Fruit fly (Drosophila melanogaster) whole organism, embryonic: Measurements from ENCODE around the gene Usp8.

Experiments
- Abd-B ChIP-seq: fragments of 200-800 bp; sonication (Bioruptor generic); optimal IDR thresholded peaks from 2 replicates; lab custom pipeline; 2018; ENCODE audit warnings: missing biosample characterization, mild to moderate bottlenecking, missing genetic modification characterization, moderate library complexity
- Blimp-1 ChIP-seq: fragments of 200-800 bp; sonication (Bioruptor generic); optimal IDR thresholded peaks from 3 replicates; lab custom pipeline; 2018; ENCODE audit warnings: missing biosample characterization, missing genetic modification characterization, mild to moderate bottlenecking, moderate library complexity, missing genetic modification reagents
- Bteb2 ChIP-seq: fragments of 200-800 bp; sonication (Bioruptor generic); optimal IDR thresholded peaks from 2 replicates; lab custom pipeline; 2016; ENCODE audit warnings: missing biosample characterization, missing genetic modification characterization
- CG1024 ChIP-seq: fragments of 200-800 bp; sonication (Bioruptor generic); IDR thresholded peaks from 2 replicates; pipeline ENCODE4 v1.3.6; 2022; ENCODE audit warnings: missing biosample characterization, missing genetic modification characterization
- CG10654 ChIP-seq: fragments of 200-800 bp; sonication (Bioruptor generic); optimal IDR thresholded peaks from 2 replicates; lab custom pipeline; 2016; ENCODE audit warnings: missing biosample characterization, missing genetic modification characterization
- CG11093 ChIP-seq: fragments of 200-800 bp; sonication (Bioruptor generic); IDR thresholded peaks from 3 replicates; pipeline ENCODE4 v1.3.6; 2022; ENCODE audit warnings: missing biosample characterization, missing genetic modification characterization
- CG11456 ChIP-seq: fragments of 200-800 bp; sonication (Bioruptor generic); IDR thresholded peaks from 3 replicates; pipeline ENCODE4 v1.3.6; 2022; ENCODE audit warnings: missing biosample characterization, missing genetic modification characterization
- CG11723 ChIP-seq: fragments of 200-800 bp; sonication (Bioruptor generic); optimal IDR thresholded peaks from 2 replicates; lab custom pipeline; 2017; ENCODE audit warnings: missing biosample characterization, mild to moderate bottlenecking, missing genetic modification characterization
- CG12071 ChIP-seq: fragments of 200-800 bp; sonication (Bioruptor generic); optimal IDR thresholded peaks from 3 replicates; lab custom pipeline; 2018; ENCODE audit warnings: missing biosample characterization, mild to moderate bottlenecking, missing genetic modification characterization
- CG2120 ChIP-seq: fragments of 200-800 bp; sonication (Bioruptor generic); optimal IDR thresholded peaks from 3 replicates; lab custom pipeline; 2016; ENCODE audit warnings: missing biosample characterization, missing genetic modification characterization
- CG31224 ChIP-seq: fragments of 200-800 bp; sonication (Bioruptor generic); IDR thresholded peaks from 2 replicates; pipeline ENCODE4 v1.3.6; 2022; ENCODE audit warnings: missing biosample characterization, missing genetic modification characterization
- CG3995 ChIP-seq: fragments of 200-800 bp; sonication (Bioruptor generic); optimal IDR thresholded peaks from 3 replicates; lab custom pipeline; 2016; ENCODE audit warnings: missing biosample characterization, missing genetic modification characterization
- CG4707 ChIP-seq: fragments of 200-800 bp; sonication (Bioruptor generic); optimal IDR thresholded peaks from 2 replicates; lab custom pipeline; 2018; ENCODE audit warnings: missing biosample characterization, mild to moderate bottlenecking, missing genetic modification characterization, moderate library complexity
- CG5245 ChIP-seq: fragments of 200-800 bp; sonication (Bioruptor generic); optimal IDR thresholded peaks from 3 replicates; lab custom pipeline; 2016; ENCODE audit warnings: missing biosample characterization, missing genetic modification characterization
- CG5953 ChIP-seq: fragments of 200-800 bp; sonication (Bioruptor generic); IDR thresholded peaks from 2 replicates; pipeline ENCODE4 v1.3.6; 2022; ENCODE audit warnings: missing biosample characterization, missing genetic modification characterization
- CG6254 ChIP-seq: fragments of 200-800 bp; sonication (Bioruptor generic); optimal IDR thresholded peaks from 3 replicates; lab custom pipeline; 2017; ENCODE audit warnings: mild to moderate bottlenecking, missing biosample characterization, missing genetic modification reagents, missing genetic modification characterization
- CG6813 ChIP-seq: fragments of 200-800 bp; sonication (Bioruptor generic); optimal IDR thresholded peaks from 2 replicates; lab custom pipeline; 2017; ENCODE audit warnings: missing biosample characterization, missing genetic modification characterization, mild to moderate bottlenecking, moderate library complexity, missing genetic modification reagents
- CG6854 ChIP-seq: fragments of 200-800 bp; sonication (Bioruptor generic); optimal IDR thresholded peaks from 3 replicates; lab custom pipeline; 2017; ENCODE audit warnings: missing biosample characterization, mild to moderate bottlenecking, missing genetic modification characterization
- CG8359 ChIP-seq: fragments of 200-800 bp; sonication (Bioruptor generic); optimal IDR thresholded peaks from 2 replicates; lab custom pipeline; 2017; ENCODE audit warnings: missing biosample characterization, mild to moderate bottlenecking, missing genetic modification characterization, borderline replicate concordance
- E2f1 ChIP-seq: fragments of 200-800 bp; sonication (Bioruptor generic); IDR thresholded peaks from 2 replicates; pipeline ENCODE4 v1.3.6; 2022; ENCODE audit warnings: missing biosample characterization, missing genetic modification characterization
- HLH54F ChIP-seq: fragments of 200-800 bp; sonication (Bioruptor generic); optimal IDR thresholded peaks from 3 replicates; lab custom pipeline; 2016; ENCODE audit warnings: missing biosample characterization, missing genetic modification characterization
- Hey ChIP-seq: fragments of 200-800 bp; sonication (Bioruptor generic); optimal IDR thresholded peaks from 3 replicates; lab custom pipeline; 2018; ENCODE audit warnings: missing biosample characterization, mild to moderate bottlenecking, missing genetic modification characterization
- Kr ChIP-seq: fragments of 200-800 bp; sonication (Bioruptor generic); optimal IDR thresholded peaks from 2 replicates; lab custom pipeline; 2017; ENCODE audit warnings: missing biosample characterization, mild to moderate bottlenecking, missing genetic modification characterization
- NC2α ChIP-seq: fragments of 200-800 bp; sonication (Bioruptor generic); optimal IDR thresholded peaks from 2 replicates; lab custom pipeline; 2016; ENCODE audit warnings: missing biosample characterization, missing genetic modification characterization
- NK7.1 ChIP-seq: fragments of 200-800 bp; sonication (Bioruptor generic); optimal IDR thresholded peaks from 3 replicates; lab custom pipeline; 2016; ENCODE audit warnings: missing biosample characterization, missing genetic modification characterization
- Nf-YC ChIP-seq: fragments of 200-800 bp; optimal IDR thresholded peaks from 3 replicates; lab custom pipeline; 2019; ENCODE audit warnings: missing biosample characterization, mild to moderate bottlenecking, missing genetic modification characterization, moderate library complexity
- Opbp ChIP-seq: fragments of 200-800 bp; sonication (Bioruptor generic); IDR thresholded peaks from 3 replicates; pipeline ENCODE4 v1.3.6; 2022; ENCODE audit warnings: missing biosample characterization, missing genetic modification characterization; ENCODE audit not compliant: partially characterized antibody
- Pdp1 ChIP-seq, 2 experiments: fragments of 200-800 bp; sonication (Bioruptor generic); optimal IDR thresholded peaks; 3 replicates each; lab custom pipeline; 2016; ENCODE audit warnings: missing biosample characterization in 2 of 2, missing genetic modification characterization in 2 of 2, mild to moderate bottlenecking in 1 of 2, moderate library complexity in 1 of 2
- Rfx ChIP-seq: fragments of 200-800 bp; sonication (Bioruptor generic); IDR thresholded peaks from 2 replicates; pipeline ENCODE4 v1.3.6; 2022; ENCODE audit warnings: missing biosample characterization, missing genetic modification characterization
- Sin3A ChIP-seq: fragments of >200 bp; optimal IDR thresholded peaks from 2 replicates; lab custom pipeline; 2018
- Trl ChIP-seq, 3 experiments: fragments of >200 bp in 2 of 3; fragments of 200-800 bp in 1 of 3; sonication (Bioruptor generic) in 1 of 3; optimal IDR thresholded peaks; 2 replicates in 1 of 3; 3 replicates in 2 of 3; lab custom pipeline; 2016 to 2017; ENCODE audit warnings: missing biosample characterization in 1 of 3, missing genetic modification characterization in 1 of 3
- Xrp1 ChIP-seq: fragments of 200-800 bp; sonication (Bioruptor generic); IDR thresholded peaks from 2 replicates; pipeline ENCODE4 v1.3.6; 2022; ENCODE audit warnings: missing biosample characterization, missing genetic modification characterization
- ac ChIP-seq: fragments of 200-800 bp; sonication (Bioruptor generic); optimal IDR thresholded peaks from 3 replicates; lab custom pipeline; 2017; ENCODE audit warnings: missing biosample characterization, mild to moderate bottlenecking, missing genetic modification characterization
- az2 ChIP-seq: fragments of 200-800 bp; sonication (Bioruptor generic); optimal IDR thresholded peaks from 3 replicates; lab custom pipeline; 2016; ENCODE audit warnings: missing biosample characterization, missing genetic modification characterization
- bcd ChIP-seq: fragments of 200-800 bp; sonication (Bioruptor generic); optimal IDR thresholded peaks from 2 replicates; lab custom pipeline; 2017; ENCODE audit warnings: missing biosample characterization, mild to moderate bottlenecking, missing genetic modification characterization
- br ChIP-seq: fragments of >200 bp; optimal IDR thresholded peaks from 2 replicates; lab custom pipeline; 2017
- caup ChIP-seq: fragments of 200-800 bp; sonication (Bioruptor generic); optimal IDR thresholded peaks from 3 replicates; lab custom pipeline; 2017; ENCODE audit warnings: missing biosample characterization, mild to moderate bottlenecking, missing genetic modification characterization, moderate library complexity; ENCODE audit not compliant: severe bottlenecking
- dpn ChIP-seq, 2 experiments: fragments of 200-800 bp; sonication (Bioruptor generic); optimal IDR thresholded peaks; 3 replicates each; lab custom pipeline; 2016; ENCODE audit warnings: missing biosample characterization in 2 of 2, missing genetic modification characterization in 2 of 2
- en ChIP-seq: fragments of 200-800 bp; sonication (Bioruptor generic); optimal IDR thresholded peaks from 2 replicates; lab custom pipeline; 2016; ENCODE audit warnings: missing biosample characterization, missing genetic modification characterization
- eve ChIP-seq, 2 experiments: fragments of >200 bp; optimal IDR thresholded peaks; 2 replicates each; lab custom pipeline; 2017; ENCODE audit warnings: missing biosample characterization in 2 of 2, missing genetic modification characterization in 2 of 2
- ewg ChIP-seq: fragments of 200-800 bp; sonication (Bioruptor generic); optimal IDR thresholded peaks from 3 replicates; lab custom pipeline; 2017; ENCODE audit warnings: mild to moderate bottlenecking, missing biosample characterization, missing genetic modification reagents, missing genetic modification characterization
- fru ChIP-seq: fragments of >200 bp; optimal IDR thresholded peaks from 2 replicates; lab custom pipeline; 2017
- hbn ChIP-seq: fragments of 200-800 bp; sonication (Bioruptor generic); IDR thresholded peaks from 2 replicates; pipeline ENCODE4 v1.3.6; 2022; ENCODE audit warnings: missing biosample characterization, missing genetic modification characterization; ENCODE audit not compliant: partially characterized antibody
- mld ChIP-seq: fragments of 200-800 bp; sonication (Bioruptor generic); IDR thresholded peaks from 3 replicates; pipeline ENCODE4 v1.3.6; 2022; ENCODE audit warnings: missing biosample characterization, missing genetic modification characterization; ENCODE audit not compliant: partially characterized antibody
- odd ChIP-seq: fragments of 200-800 bp; sonication (Bioruptor generic); optimal IDR thresholded peaks from 2 replicates; lab custom pipeline; 2017; ENCODE audit warnings: missing biosample characterization, mild to moderate bottlenecking, missing genetic modification characterization
- psq ChIP-seq: fragments of 200-800 bp; sonication (Bioruptor generic); optimal IDR thresholded peaks from 2 replicates; lab custom pipeline; 2017; ENCODE audit warnings: missing biosample characterization, missing genetic modification characterization
- sc ChIP-seq, 3 experiments: fragments of >200 bp in 2 of 3; fragments of 200-800 bp in 1 of 3; sonication (Bioruptor generic) in 1 of 3; optimal IDR thresholded peaks; 2 replicates in 2 of 3; 3 replicates in 1 of 3; lab custom pipeline; 2017; ENCODE audit warnings: mild to moderate bottlenecking in 1 of 3, missing biosample characterization in 1 of 3, missing genetic modification characterization in 1 of 3, missing genetic modification reagents in 1 of 3
- sd ChIP-seq: fragments of 200-800 bp; sonication (Bioruptor generic); optimal IDR thresholded peaks from 3 replicates; lab custom pipeline; 2018; ENCODE audit warnings: missing biosample characterization, mild to moderate bottlenecking, missing genetic modification characterization, moderate library complexity
- ssp ChIP-seq: fragments of 200-800 bp; sonication (Bioruptor generic); IDR thresholded peaks from 2 replicates; pipeline ENCODE4 v1.3.6; 2022; ENCODE audit warnings: missing biosample characterization, missing genetic modification characterization
- toy ChIP-seq: fragments of 200-800 bp; sonication (Bioruptor generic); IDR thresholded peaks from 2 replicates; pipeline ENCODE4 v1.3.6; 2022; ENCODE audit warnings: missing biosample characterization, missing genetic modification characterization
- zen ChIP-seq: fragments of 200-800 bp; sonication (Bioruptor generic); optimal IDR thresholded peaks from 3 replicates; lab custom pipeline; 2018; ENCODE audit warnings: missing biosample characterization, mild to moderate bottlenecking, missing genetic modification characterization, moderate library complexity

Usp8 gene

DNA sequence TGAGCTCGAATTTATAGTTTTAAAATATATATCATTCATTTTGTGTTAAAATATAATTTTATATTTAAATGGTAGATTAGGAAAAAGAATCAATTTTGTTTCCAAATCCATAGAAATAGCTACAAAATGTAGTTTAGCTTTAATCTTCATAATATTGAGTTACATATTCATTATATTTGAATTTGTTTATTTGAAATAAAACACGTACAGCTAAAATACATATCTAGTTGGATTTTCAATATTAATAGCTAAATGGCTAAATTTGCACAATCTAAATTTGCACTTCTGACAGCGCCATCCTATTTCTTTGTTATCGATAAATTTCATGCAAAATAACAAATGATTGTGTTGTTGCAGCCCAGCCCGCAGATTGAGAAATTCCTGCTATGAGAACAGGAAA, at the start of gene Usp8 (continued):
- TF ChIP-seq CG10654 (peak; percentile 15), NC2α (GFP tag; lab: Kevin White, UChicago) (no peak), CG5953 (GFP tag; lab: Robert Waterston, UW) (no peak), ssp (GFP tag; lab: Robert Waterston, UW) (no peak), sd (tag; lab: Kevin White, UChicago) (no peak), en (GFP tag; lab: Kevin White, UChicago) (no peak), dpn (GFP tag; optimal IDR thresholded peaks at IDR 0.05; lab: Kevin White, UChicago) (peak in 1 of 2 experiments; percentile 22), CG4707 (GFP tag; lab: Kevin White, UChicago) (no peak), NK7.1 (GFP tag; lab: Kevin White, UChicago) (no peak), Trl (optimal IDR thresholded peaks at IDR 0.05; lab: Kevin White, UChicago) (no peak), Trl (GFP tag; optimal IDR thresholded peaks at IDR 0.05; lab: Kevin White, UChicago) (no peak), HLH54F (GFP tag; lab: Kevin White, UChicago) (no peak), Nf-YC (peak; percentile 54), toy (GFP tag; lab: Robert Waterston, UW) (no peak), bcd (GFP tag; lab: Kevin White, UChicago) (no peak), fru (lab: Kevin White, UChicago) (no peak), Blimp-1 (GFP tag; lab: Kevin White, UChicago) (no peak), Hey (tag; lab: Kevin White, UChicago) (no peak), az2 (no peak), Xrp1 (GFP tag; lab: Robert Waterston, UW) (no peak), CG12071 (GFP tag; lab: Kevin White, UChicago) (no peak), CG1024 (no peak), Pdp1 (GFP tag; optimal IDR thresholded peaks at IDR 0.05; lab: Kevin White, UChicago) (no peak), CG31224 (no peak), CG2120 (GFP tag; lab: Kevin White, UChicago) (peak; percentile 33), mld (no peak), CG6813 (GFP tag; lab: Kevin White, UChicago) (no peak), CG6254 (GFP tag; lab: Kevin White, UChicago) (no peak), sc (optimal IDR thresholded peaks at IDR 0.05; lab: Kevin White, UChicago) (no peak), sc (GFP tag; optimal IDR thresholded peaks at IDR 0.05; lab: Kevin White, UChicago) (no peak), CG8359 (GFP tag; lab: Kevin White, UChicago) (no peak), E2f1 (GFP tag; lab: Robert Waterston, UW) (no peak), CG5245 (GFP tag; lab: Kevin White, UChicago) (no peak), CG11456 (GFP tag; lab: Robert Waterston, UW) (no peak), Bteb2 (no peak), zen (peak; percentile 26), CG3995 (no peak), br (lab: Kevin White, UChicago) (no peak), Sin3A (lab: Kevin White, UChicago) (no peak), ewg (GFP tag; lab: Kevin White, UChicago) (no peak), Abd-B (GFP tag; lab: Kevin White, UChicago) (peak; percentile 28), Kr (no peak), caup (GFP tag; lab: Kevin White, UChicago) (no peak), CG6854 (no peak), ac (no peak), hbn (GFP tag; lab: Robert Waterston, UW) (no peak), Opbp (no peak), psq (GFP tag; lab: Kevin White, UChicago) (no peak), eve (GFP tag; optimal IDR thresholded peaks at IDR 0.05; lab: Kevin White, UChicago) (no peak), CG11093 (GFP tag; lab: Robert Waterston, UW) (no peak), CG11723 (no peak), odd (GFP tag; lab: Kevin White, UChicago) (no peak), Rfx (peak; percentile 33; the same call in 1 of the 2 replicates)
